Worm (Caenorhabditis elegans) whole organism, early embryonic: ENCODE measurements around the gene pelo-1.

Source experiments
- B0310.2 ChIP-seq: sonication (generic microtip); optimal IDR thresholded peaks from 2 replicates; lab custom pipeline; 2016; ENCODE audit warnings: mild to moderate bottlenecking, missing genetic modification characterization, missing compliant biosample characterization
- F13C5.2 ChIP-seq: sonication (generic microtip); optimal IDR thresholded peaks from 2 replicates; lab custom pipeline; 2017; ENCODE audit warnings: mild to moderate bottlenecking, missing genetic modification characterization, inconsistent platforms, missing compliant biosample characterization
- aly-1 ChIP-seq: sonication (generic microtip); optimal IDR thresholded peaks from 2 replicates; lab custom pipeline; 2016; ENCODE audit warnings: missing genetic modification characterization, missing compliant biosample characterization
- ama-1 ChIP-seq: fragments of 150-350 bp; optimal IDR thresholded peaks from 2 replicates; lab custom pipeline; 2014
- ceh-13 ChIP-seq: fragments of 200-800 bp; sonication (Bioruptor generic); optimal IDR thresholded peaks from 2 replicates; lab custom pipeline; 2018; ENCODE audit warnings: mild to moderate bottlenecking, missing genetic modification characterization, missing compliant biosample characterization
- flt-1 ChIP-seq: fragments of 200-800 bp; sonication (Bioruptor generic); IDR thresholded peaks from 2 replicates; pipeline ENCODE4 v1.3.6; 2022; ENCODE audit warnings: missing genetic modification characterization, missing compliant biosample characterization
- scrt-1 ChIP-seq: fragments of 200-800 bp; sonication (Bioruptor generic); IDR thresholded peaks from 2 replicates; pipeline ENCODE4 v1.3.6; 2022; ENCODE audit warnings: missing genetic modification characterization, missing compliant biosample characterization
- tra-4 ChIP-seq: sonication (generic microtip); optimal IDR thresholded peaks from 2 replicates; lab custom pipeline; 2017; ENCODE audit warnings: missing genetic modification characterization, missing compliant biosample characterization

DNA sequence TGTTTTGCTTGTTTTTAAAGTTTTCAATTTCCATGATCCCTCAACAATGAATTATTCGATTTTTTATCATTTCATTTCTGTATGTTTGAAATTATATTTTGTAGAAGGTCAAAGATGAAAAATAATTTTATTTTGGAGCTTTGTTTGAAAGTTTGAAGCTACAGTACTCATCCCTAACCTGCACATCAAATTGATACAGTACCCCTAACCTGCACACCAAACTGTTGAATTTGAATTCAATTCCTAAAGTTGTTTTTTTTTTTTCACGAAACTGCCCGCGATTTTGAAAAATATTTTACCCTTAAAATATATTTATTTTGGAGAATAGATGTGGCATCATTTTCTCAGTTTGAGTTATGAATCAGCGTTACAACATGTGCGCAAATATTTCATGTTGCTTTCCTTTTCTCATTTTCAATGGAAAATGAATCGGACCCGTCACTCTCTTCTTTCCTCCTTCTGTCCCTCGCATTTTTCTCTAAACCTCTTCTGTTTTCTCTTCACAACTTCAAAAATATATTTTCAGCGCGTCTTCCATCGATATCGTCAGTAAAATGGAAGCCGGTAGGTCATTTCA lies 1.8 kb upstream of the pelo-1 start, which contains the start of gene R74.8:
- TF ChIP-seq ama-1 (lab: Kevin White, UChicago), result no peak
- TF ChIP-seq scrt-1 (GFP tag; lab: Robert Waterston, UW), result no peak
- no peak for TF ChIP-seq ceh-13
- TF ChIP-seq B0310.2, result no peak
- no peak for TF ChIP-seq aly-1
- no peak for TF ChIP-seq tra-4 (tag; lab: Kevin White, UChicago)
- TF ChIP-seq flt-1 (GFP tag; lab: Robert Waterston, UW), result no peak
- TF ChIP-seq F13C5.2, result no peak
